Fruit fly (Drosophila melanogaster) whole organism, embryonic: ENCODE data around the gene CG43059.
A peak's percentile ranks its signal among the peaks of the same experiment; 100 is the strongest.

ENCODE experiments used
- Ada2b ChIP-seq: fragments of 200-800 bp; sonication (Bioruptor generic); IDR thresholded peaks from 2 replicates; pipeline ENCODE4 v1.3.6; 2022; ENCODE audit warnings: missing biosample characterization, missing genetic modification characterization
- Atf3 ChIP-seq: fragments of 200-800 bp; sonication (Bioruptor generic); optimal IDR thresholded peaks from 3 replicates; lab custom pipeline; 2016; ENCODE audit warnings: missing biosample characterization, missing genetic modification characterization
- Awh ChIP-seq: fragments of 200-800 bp; sonication (Bioruptor generic); IDR thresholded peaks from 2 replicates; pipeline ENCODE4, ENCODE4 v1.3.6; 2022; ENCODE audit warnings: missing biosample characterization, missing genetic modification characterization
- CG10565 ChIP-seq: fragments of 200-800 bp; sonication (Bioruptor generic); optimal IDR thresholded peaks from 3 replicates; lab custom pipeline; 2016; ENCODE audit warnings: missing biosample characterization, mild to moderate bottlenecking, missing genetic modification characterization
- CG11247 ChIP-seq: fragments of 200-800 bp; sonication (Bioruptor generic); IDR thresholded peaks from 2 replicates; pipeline ENCODE4 v1.3.6; 2022; ENCODE audit warnings: missing biosample characterization, missing genetic modification characterization
- CG13894 ChIP-seq: fragments of 200-800 bp; sonication (Bioruptor generic); optimal IDR thresholded peaks from 3 replicates; lab custom pipeline; 2018; ENCODE audit warnings: missing biosample characterization, mild to moderate bottlenecking, missing genetic modification characterization, moderate library complexity
- CG17328 ChIP-seq: fragments of 200-800 bp; sonication (Bioruptor generic); IDR thresholded peaks from 2 replicates; pipeline ENCODE4 v1.3.6; 2022; ENCODE audit warnings: missing biosample characterization, missing genetic modification characterization
- CG1792 ChIP-seq: fragments of 200-800 bp; sonication (Bioruptor generic); optimal IDR thresholded peaks from 2 replicates; lab custom pipeline; 2016; ENCODE audit warnings: missing biosample characterization, missing genetic modification characterization
- CG34376 ChIP-seq: fragments of 200-800 bp; sonication (Bioruptor generic); optimal IDR thresholded peaks from 2 replicates; lab custom pipeline; 2018; ENCODE audit warnings: missing biosample characterization, mild to moderate bottlenecking, missing genetic modification characterization
- CG4282 ChIP-seq: fragments of 200-800 bp; sonication (Bioruptor generic); optimal IDR thresholded peaks from 2 replicates; lab custom pipeline; 2016; ENCODE audit warnings: missing biosample characterization, missing genetic modification characterization
- CG5180 ChIP-seq: fragments of 200-800 bp; sonication (Bioruptor generic); optimal IDR thresholded peaks from 3 replicates; lab custom pipeline; 2017; ENCODE audit warnings: missing biosample characterization, missing genetic modification characterization, mild to moderate bottlenecking, moderate library complexity, missing genetic modification reagents
- CG6765 ChIP-seq: fragments of 200-800 bp; sonication (Bioruptor generic); optimal IDR thresholded peaks from 3 replicates; lab custom pipeline; 2017; ENCODE audit warnings: missing biosample characterization, mild to moderate bottlenecking, missing genetic modification characterization
- CG6813 ChIP-seq: fragments of 200-800 bp; sonication (Bioruptor generic); optimal IDR thresholded peaks from 2 replicates; lab custom pipeline; 2017; ENCODE audit warnings: missing biosample characterization, missing genetic modification characterization, mild to moderate bottlenecking, moderate library complexity, missing genetic modification reagents
- CG7271 ChIP-seq: fragments of 200-800 bp; sonication (Bioruptor generic); optimal IDR thresholded peaks from 2 replicates; lab custom pipeline; 2018; ENCODE audit warnings: missing biosample characterization, mild to moderate bottlenecking, missing genetic modification characterization, moderate library complexity
- CG8388 ChIP-seq: fragments of 200-800 bp; sonication (Bioruptor generic); optimal IDR thresholded peaks from 2 replicates; lab custom pipeline; 2019; ENCODE audit warnings: missing biosample characterization, mild to moderate bottlenecking, missing genetic modification characterization, moderate library complexity
- CG8944 ChIP-seq: fragments of 200-800 bp; sonication (Bioruptor generic); optimal IDR thresholded peaks from 3 replicates; lab custom pipeline; 2016; ENCODE audit warnings: missing biosample characterization, missing genetic modification characterization
- CG9437 ChIP-seq: fragments of 200-800 bp; sonication (Bioruptor generic); optimal IDR thresholded peaks from 2 replicates; lab custom pipeline; 2018; ENCODE audit warnings: missing biosample characterization, mild to moderate bottlenecking, missing genetic modification characterization
- CG9932 ChIP-seq: fragments of 200-800 bp; sonication (Bioruptor generic); IDR thresholded peaks from 2 replicates; pipeline ENCODE4 v1.3.6; 2022; ENCODE audit warnings: missing biosample characterization, missing genetic modification characterization
- E2f2 ChIP-seq: fragments of 200-800 bp; sonication (Bioruptor generic); IDR thresholded peaks from 2 replicates; pipeline ENCODE4 v1.3.6; 2022; ENCODE audit warnings: missing biosample characterization, missing genetic modification characterization
- Ets65A ChIP-seq: fragments of 200-800 bp; sonication (Bioruptor generic); peaks from one replicate; lab custom pipeline; 2016; ENCODE audit warnings: missing biosample characterization, missing genetic modification characterization
- Hr78 ChIP-seq, 2 experiments: fragments of 200-800 bp in 1 of 2; fragments of >200 bp in 1 of 2; sonication (Bioruptor generic) in 1 of 2; optimal IDR thresholded peaks; 2 replicates each; lab custom pipeline; 2017 to 2019; ENCODE audit warnings: missing biosample characterization in 2 of 2, missing genetic modification characterization in 2 of 2, mild to moderate bottlenecking in 1 of 2, moderate library complexity in 1 of 2
- Lim3 ChIP-seq: fragments of 200-800 bp; sonication (Bioruptor generic); IDR thresholded peaks from 2 replicates; pipeline ENCODE4 v1.3.6; 2022; ENCODE audit warnings: missing biosample characterization, missing genetic modification characterization
- Lpt ChIP-seq: fragments of >200 bp; optimal IDR thresholded peaks from 2 replicates; lab custom pipeline; 2018; ENCODE audit warnings: missing biosample characterization, missing genetic modification characterization
- MBD-R2 ChIP-seq: fragments of 200-800 bp; sonication (Bioruptor generic); IDR thresholded peaks from 2 replicates; pipeline ENCODE4 v1.3.6; 2022; ENCODE audit warnings: missing biosample characterization, missing genetic modification characterization
- MESR4 ChIP-seq: fragments of 200-800 bp; sonication (Bioruptor generic); optimal IDR thresholded peaks from 2 replicates; lab custom pipeline; 2018; ENCODE audit warnings: missing biosample characterization, mild to moderate bottlenecking, missing genetic modification characterization, moderate library complexity
- Nf-YB ChIP-seq: fragments of 200-800 bp; sonication (Bioruptor generic); optimal IDR thresholded peaks from 3 replicates; lab custom pipeline; 2019; ENCODE audit warnings: missing biosample characterization, mild to moderate bottlenecking, missing genetic modification characterization, moderate library complexity
- Oli ChIP-seq: fragments of 200-800 bp; sonication (Bioruptor generic); optimal IDR thresholded peaks from 2 replicates; lab custom pipeline; 2018; ENCODE audit warnings: missing biosample characterization, mild to moderate bottlenecking, missing genetic modification characterization, moderate library complexity
- Poxn ChIP-seq: fragments of 200-800 bp; sonication (Bioruptor generic); IDR thresholded peaks from 2 replicates; pipeline ENCODE4 v1.3.6; 2022; ENCODE audit warnings: missing biosample characterization, missing genetic modification characterization
- Rfx ChIP-seq: fragments of 200-800 bp; sonication (Bioruptor generic); IDR thresholded peaks from 2 replicates; pipeline ENCODE4 v1.3.6; 2022; ENCODE audit warnings: missing biosample characterization, missing genetic modification characterization
- Stat92E ChIP-seq, 3 experiments: fragments of >200 bp in 2 of 3; fragments of 200-800 bp in 1 of 3; sonication (Bioruptor generic) in 1 of 3; optimal IDR thresholded peaks; 2 replicates each; lab custom pipeline; 2017 to 2019; ENCODE audit warnings: missing biosample characterization in 3 of 3, missing genetic modification characterization in 3 of 3, mild to moderate bottlenecking in 1 of 3, moderate library complexity in 1 of 3
- ap ChIP-seq: fragments of 200-800 bp; sonication (Bioruptor generic); IDR thresholded peaks from 2 replicates; pipeline ENCODE4 v1.3.6; 2022; ENCODE audit warnings: missing biosample characterization, missing genetic modification characterization
- az2 ChIP-seq: fragments of 200-800 bp; sonication (Bioruptor generic); optimal IDR thresholded peaks from 3 replicates; lab custom pipeline; 2016; ENCODE audit warnings: missing biosample characterization, missing genetic modification characterization
- bab2 ChIP-seq: fragments of 200-800 bp; sonication (Bioruptor generic); optimal IDR thresholded peaks from 2 replicates; lab custom pipeline; 2016; ENCODE audit warnings: missing biosample characterization, missing genetic modification characterization
- corto ChIP-seq: fragments of 200-800 bp; sonication (Bioruptor generic); optimal IDR thresholded peaks from 2 replicates; lab custom pipeline; 2016; ENCODE audit warnings: missing biosample characterization, mild to moderate bottlenecking, missing genetic modification characterization, moderate library complexity
- fu2 ChIP-seq: fragments of 200-800 bp; sonication (Bioruptor generic); optimal IDR thresholded peaks from 2 replicates; lab custom pipeline; 2016; ENCODE audit warnings: missing biosample characterization, missing genetic modification characterization
- gfzf ChIP-seq: fragments of 200-800 bp; sonication (Bioruptor generic); optimal IDR thresholded peaks from 2 replicates; lab custom pipeline; 2016; ENCODE audit warnings: missing biosample characterization, mild to moderate bottlenecking, missing genetic modification characterization, moderate library complexity
- grn ChIP-seq: fragments of 200-800 bp; sonication (Bioruptor generic); optimal IDR thresholded peaks from 3 replicates; lab custom pipeline; 2017; ENCODE audit warnings: missing biosample characterization, missing genetic modification characterization
- hbn ChIP-seq: fragments of 200-800 bp; sonication (Bioruptor generic); IDR thresholded peaks from 2 replicates; pipeline ENCODE4 v1.3.6; 2022; ENCODE audit warnings: missing biosample characterization, missing genetic modification characterization; ENCODE audit not compliant: partially characterized antibody
- hth ChIP-seq: fragments of >200 bp; optimal IDR thresholded peaks from 2 replicates; lab custom pipeline; 2017; ENCODE audit warnings: inconsistent platforms
- jing ChIP-seq: fragments of 200-800 bp; sonication (Bioruptor generic); optimal IDR thresholded peaks from 2 replicates; lab custom pipeline; 2018; ENCODE audit warnings: missing biosample characterization, mild to moderate bottlenecking, missing genetic modification characterization
- kah ChIP-seq: fragments of 200-800 bp; sonication (Bioruptor generic); optimal IDR thresholded peaks from 2 replicates; lab custom pipeline; 2018; ENCODE audit warnings: missing biosample characterization, mild to moderate bottlenecking, missing genetic modification characterization
- luna ChIP-seq: fragments of 200-800 bp; sonication (Bioruptor generic); optimal IDR thresholded peaks from 2 replicates; lab custom pipeline; 2016; ENCODE audit warnings: missing biosample characterization, missing genetic modification characterization
- nom ChIP-seq: fragments of 200-800 bp; sonication (Bioruptor generic); optimal IDR thresholded peaks from 2 replicates; lab custom pipeline; 2017; ENCODE audit warnings: missing biosample characterization, missing genetic modification characterization, mild to moderate bottlenecking, moderate library complexity, missing genetic modification reagents
- repo ChIP-seq: fragments of 200-800 bp; sonication (Bioruptor generic); optimal IDR thresholded peaks from 2 replicates; lab custom pipeline; 2016; ENCODE audit warnings: missing biosample characterization, missing genetic modification characterization
- schlank ChIP-seq: fragments of 200-800 bp; sonication (Bioruptor generic); optimal IDR thresholded peaks from 2 replicates; lab custom pipeline; 2018; ENCODE audit warnings: missing biosample characterization, mild to moderate bottlenecking, missing genetic modification characterization
- scrt ChIP-seq: fragments of 200-800 bp; sonication (Bioruptor generic); optimal IDR thresholded peaks from 2 replicates; lab custom pipeline; 2018; ENCODE audit warnings: missing biosample characterization, mild to moderate bottlenecking, missing genetic modification characterization, moderate library complexity
- tna ChIP-seq: fragments of 200-800 bp; sonication (Bioruptor generic); IDR thresholded peaks from 2 replicates; pipeline ENCODE4 v1.3.6; 2022; ENCODE audit warnings: missing biosample characterization, missing genetic modification characterization; ENCODE audit not compliant: partially characterized antibody
- yki ChIP-seq: fragments of >200 bp; optimal IDR thresholded peaks from 3 replicates; lab custom pipeline; 2018
- zfh2 ChIP-seq: fragments of 200-800 bp; sonication (Bioruptor generic); optimal IDR thresholded peaks from 2 replicates; lab custom pipeline; 2016; ENCODE audit warnings: missing biosample characterization, missing genetic modification characterization

Gene CG43059

dm6 chr3L:8299224-8300130 lies 19.3 kb downstream of the CG43059 start, which contains the start of the genes Arl5 and CG13671 (continued):
- TF ChIP-seq CG9932 (peak; percentile 88), CG6813 (peak; percentile 21), Ada2b (GFP tag; lab: Robert Waterston, UW) (peak; percentile 75), Hr78 (GFP tag; optimal IDR thresholded peaks at IDR 0.05; lab: Kevin White, UChicago) (no peak), grn (GFP tag; lab: Kevin White, UChicago) (peak; percentile 40), ap (GFP tag; lab: Robert Waterston, UW) (peak; percentile 51), Poxn (GFP tag; lab: Robert Waterston, UW) (no peak), CG8388 (peak; percentile 75), tna (GFP tag; lab: Robert Waterston, UW) (no peak), Lim3 (GFP tag; lab: Robert Waterston, UW) (no peak), az2 (peak; percentile 82), Awh (GFP tag; lab: Robert Waterston, UW) (peak; percentile 27; the same call in 1 of the 2 replicates), repo (GFP tag; lab: Kevin White, UChicago) (peak; percentile 26), CG8944 (GFP tag; lab: Kevin White, UChicago) (peak; percentile 39), Atf3 (peak; percentile 45), Lpt (GFP tag; lab: Kevin White, UChicago) (no peak), CG17328 (peak; percentile 83), E2f2 (GFP tag; lab: Robert Waterston, UW) (peak; percentile 73), jing (GFP tag; lab: Kevin White, UChicago) (peak; percentile 29), CG6765 (GFP tag; lab: Kevin White, UChicago) (no peak), zfh2 (peak; percentile 80), scrt (GFP tag; lab: Kevin White, UChicago) (peak; percentile 59), CG5180 (GFP tag; lab: Kevin White, UChicago) (no peak), bab2 (GFP tag; lab: Kevin White, UChicago) (peak; percentile 60), luna (GFP tag; lab: Kevin White, UChicago) (peak; percentile 58), yki (lab: Kevin White, UChicago) (no peak), schlank (tag; lab: Kevin White, UChicago) (no peak), hth (lab: Kevin White, UChicago) (no peak), CG34376 (peak; percentile 75), corto (GFP tag; lab: Kevin White, UChicago) (no peak), Nf-YB (GFP tag; lab: Kevin White, UChicago) (peak; percentile 29), CG4282 (GFP tag; lab: Kevin White, UChicago) (peak; percentile 46), MESR4 (GFP tag; lab: Kevin White, UChicago) (peak; percentile 83), nom (GFP tag; lab: Kevin White, UChicago) (peak; percentile 1), hbn (GFP tag; lab: Robert Waterston, UW) (peak; percentile 73), CG7271 (peak; percentile 84), Stat92E (GFP tag; optimal IDR thresholded peaks at IDR 0.05; lab: Kevin White, UChicago) (peak in 1 of 3 experiments; percentile 10), CG1792 (GFP tag; lab: Kevin White, UChicago) (peak; percentile 54), CG13894 (tag; lab: Kevin White, UChicago) (no peak), MBD-R2 (GFP tag; lab: Robert Waterston, UW) (peak; percentile 94), CG11247 (GFP tag; lab: Robert Waterston, UW) (peak; percentile 88), kah (GFP tag; lab: Kevin White, UChicago) (peak; percentile 28), fu2 (GFP tag; lab: Kevin White, UChicago) (peak; percentile 14), Ets65A (GFP tag; lab: Kevin White, UChicago) (peak; percentile 89), gfzf (GFP tag; lab: Kevin White, UChicago) (peak; percentile 44), CG10565 (GFP tag; lab: Kevin White, UChicago) (no peak), CG9437 (GFP tag; lab: Kevin White, UChicago) (peak; percentile 59), Oli (tag; lab: Kevin White, UChicago) (peak; percentile 46), Rfx (GFP tag; lab: Robert Waterston, UW) (peak; percentile 83)
